Worm (Caenorhabditis elegans): Measurements from ENCODE around the gene btb-20.

DNA sequence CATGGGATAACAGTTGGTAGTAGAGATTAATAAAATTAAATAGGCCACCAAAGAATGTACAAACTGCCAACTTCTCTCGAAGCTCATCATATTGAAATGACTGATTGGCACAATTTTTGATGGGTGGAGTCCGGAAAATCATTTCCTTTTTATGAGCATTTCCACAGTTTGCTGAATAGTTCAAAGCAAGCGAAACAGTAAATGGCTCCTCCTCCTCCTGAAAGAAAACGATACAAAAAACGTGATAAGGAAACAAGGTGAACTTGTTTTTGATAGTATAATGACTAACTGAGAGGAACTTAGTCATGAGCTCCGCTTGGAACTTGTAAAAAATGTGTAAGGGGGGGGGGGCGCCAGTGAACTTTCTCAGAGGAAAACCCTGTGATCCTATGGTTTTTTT lies 8.3 kb downstream of the btb-20 start, which contains the start of gene K10H10.9:
- no peak for TF ChIP-seq ama-1 (optimal IDR thresholded peaks at IDR 0.05)
- TF ChIP-seq pha-4 (tag; optimal IDR thresholded peaks at IDR 0.05) = no peak
- TF ChIP-seq hlh-30 (tag; optimal IDR thresholded peaks at IDR 0.05; ENCODE audit: insufficient read depth) = no peak
- no peak for TF ChIP-seq gmeb-2 (tag; optimal IDR thresholded peaks at IDR 0.05)
- TF ChIP-seq pat-9 (tag; optimal IDR thresholded peaks at IDR 0.05) = no peak
- no peak for TF ChIP-seq sox-4 (tag; optimal IDR thresholded peaks at IDR 0.05)
- TF ChIP-seq ceh-9 (tag; optimal IDR thresholded peaks at IDR 0.05) = no peak
- no peak for TF ChIP-seq ref-2 (tag; optimal IDR thresholded peaks at IDR 0.05)
- no peak for TF ChIP-seq dmd-4 (tag; optimal IDR thresholded peaks at IDR 0.05; ENCODE audit: borderline replicate concordance)
- TF ChIP-seq unc-55 (GFP tag; optimal IDR thresholded peaks at IDR 0.05) = no peak
- TF ChIP-seq fkh-10 (GFP tag; optimal IDR thresholded peaks at IDR 0.05) = no peak
